Worm (Caenorhabditis elegans) whole organism, L1 larva: ENCODE data around the gene gst-19.

Experiments
- C04F5.9 ChIP-seq: sonication (generic microtip); optimal IDR thresholded peaks from 2 replicates; lab custom pipeline; 2016; ENCODE audit warnings: missing genetic modification characterization, missing compliant biosample characterization
- C34B4.2 ChIP-seq: sonication (generic microtip); optimal IDR thresholded peaks from 2 replicates; lab custom pipeline; 2017; ENCODE audit warnings: mild to moderate bottlenecking, missing genetic modification characterization, missing compliant biosample characterization
- F16B12.6 ChIP-seq: fragments of 150-350 bp; optimal IDR thresholded peaks from 2 replicates; lab custom pipeline; 2014; ENCODE audit warnings: missing biosample characterization, missing genetic modification characterization
- Y116A8C.19 ChIP-seq: sonication (generic microtip); optimal IDR thresholded peaks from 2 replicates; lab custom pipeline; 2016; ENCODE audit warnings: missing compliant biosample characterization, missing genetic modification characterization, borderline replicate concordance
- aha-1 ChIP-seq: fragments of 150-350 bp; optimal IDR thresholded peaks from 2 replicates; lab custom pipeline; 2014; ENCODE audit warnings: missing biosample characterization, missing genetic modification characterization
- aly-2 ChIP-seq: fragments of 150-350 bp; optimal IDR thresholded peaks from 2 replicates; lab custom pipeline; 2014; ENCODE audit warnings: missing biosample characterization, missing genetic modification characterization
- ama-1 ChIP-seq: fragments of 150-350 bp; optimal IDR thresholded peaks from 2 replicates; lab custom pipeline; 2014
- blmp-1 ChIP-seq: fragments of 150-350 bp; optimal IDR thresholded peaks from 2 replicates; lab custom pipeline; 2014; ENCODE audit warnings: missing biosample characterization, missing genetic modification characterization
- dpl-1 ChIP-seq, 3 experiments: fragments of 150-350 bp in 2 of 3; sonication (generic microtip) in 1 of 3; optimal IDR thresholded peaks; 2 replicates each; lab custom pipeline; 2014 to 2017; ENCODE audit warnings: missing biosample characterization in 3 of 3, missing genetic modification characterization in 3 of 3, missing genetic modification reagents in 3 of 3
- dsc-1 ChIP-seq: sonication (generic microtip); optimal IDR thresholded peaks from 2 replicates; lab custom pipeline; 2016; ENCODE audit warnings: mild to moderate bottlenecking, missing genetic modification characterization, missing compliant biosample characterization
- efl-1 ChIP-seq, 4 experiments: fragments of 150-350 bp; optimal IDR thresholded peaks in 3 of 4; peaks in 1 of 4; 1 replicate in 1 of 4; 2 replicates in 3 of 4; lab custom pipeline; 2014; ENCODE audit warnings: missing biosample characterization in 2 of 4, missing genetic modification characterization in 2 of 4, missing genetic modification reagents in 2 of 4
- egl-27 ChIP-seq, 2 experiments: fragments of 150-350 bp in 1 of 2; sonication (generic microtip); optimal IDR thresholded peaks; 3 replicates each; lab custom pipeline; 2017 to 2018; ENCODE audit warnings: missing biosample characterization in 2 of 2, missing genetic modification characterization in 2 of 2, missing genetic modification reagents in 2 of 2
- elt-2 ChIP-seq: sonication (generic microtip); optimal IDR thresholded peaks from 2 replicates; lab custom pipeline; 2016; ENCODE audit warnings: missing genetic modification characterization, mild to moderate bottlenecking, inconsistent platforms, missing compliant biosample characterization, missing genetic modification reagents
- elt-3 ChIP-seq, 6 experiments: fragments of 150-350 bp in 1 of 6; sonication (generic microtip); optimal IDR thresholded peaks; 2 replicates each; lab custom pipeline; 2017 to 2018; ENCODE audit warnings: missing biosample characterization in 6 of 6, missing genetic modification characterization in 6 of 6, inconsistent platforms in 1 of 6
- fkh-4 ChIP-seq: sonication (generic microtip); optimal IDR thresholded peaks from 2 replicates; lab custom pipeline; 2016; ENCODE audit warnings: missing compliant biosample characterization, missing genetic modification characterization, borderline replicate concordance
- fkh-8 ChIP-seq: sonication (generic microtip); optimal IDR thresholded peaks from 2 replicates; lab custom pipeline; 2016; ENCODE audit warnings: mild to moderate bottlenecking, missing genetic modification characterization, missing compliant biosample characterization
- hlh-17 ChIP-seq: fragments of 200-800 bp; sonication (Bioruptor generic); optimal IDR thresholded peaks from 2 replicates; lab custom pipeline; 2018; ENCODE audit warnings: missing genetic modification characterization, mild to moderate bottlenecking, missing compliant biosample characterization, moderate library complexity, borderline replicate concordance
- hpl-2 ChIP-seq: fragments of 150-350 bp; optimal IDR thresholded peaks from 2 replicates; lab custom pipeline; 2014; ENCODE audit warnings: missing biosample characterization, missing genetic modification reagents, missing genetic modification characterization
- irx-1 ChIP-seq: sonication (generic microtip); optimal IDR thresholded peaks from 2 replicates; lab custom pipeline; 2016; ENCODE audit warnings: missing genetic modification characterization, missing compliant biosample characterization
- isw-1 ChIP-seq: fragments of 200-800 bp; sonication (Bioruptor generic); IDR thresholded peaks from 2 replicates; pipeline ENCODE4 v1.3.6; 2022; ENCODE audit warnings: missing genetic modification characterization, missing compliant biosample characterization
- jun-1 ChIP-seq: fragments of 150-350 bp; optimal IDR thresholded peaks from 2 replicates; lab custom pipeline; 2014; ENCODE audit warnings: missing biosample characterization, missing genetic modification reagents, missing genetic modification characterization
- lin-13 ChIP-seq: fragments of 150-350 bp; optimal IDR thresholded peaks from 2 replicates; lab custom pipeline; 2014; ENCODE audit warnings: missing biosample characterization, missing genetic modification reagents, missing genetic modification characterization
- lin-35 ChIP-seq, 2 experiments: fragments of 150-350 bp; optimal IDR thresholded peaks; 2 replicates each; lab custom pipeline; 2014; ENCODE audit warnings: missing biosample characterization in 2 of 2, missing genetic modification characterization in 2 of 2, missing genetic modification reagents in 2 of 2
- lin-39 ChIP-seq: fragments of 150-350 bp; optimal IDR thresholded peaks from 2 replicates; lab custom pipeline; 2014; ENCODE audit warnings: missing biosample characterization, missing genetic modification reagents, missing genetic modification characterization
- lir-3 ChIP-seq: sonication (generic microtip); optimal IDR thresholded peaks from 2 replicates; lab custom pipeline; 2016; ENCODE audit warnings: mild to moderate bottlenecking, missing genetic modification characterization, moderate library complexity, missing compliant biosample characterization; ENCODE audit not compliant: poor library complexity
- lsy-2 ChIP-seq, 2 experiments: fragments of 150-350 bp; optimal IDR thresholded peaks; 2 replicates each; lab custom pipeline; 2014; ENCODE audit warnings: missing biosample characterization in 2 of 2, missing genetic modification characterization in 2 of 2
- mef-2 ChIP-seq: fragments of 150-350 bp; optimal IDR thresholded peaks from 2 replicates; lab custom pipeline; 2014; ENCODE audit warnings: missing biosample characterization, missing genetic modification characterization
- nhr-19 ChIP-seq: fragments of 200-800 bp; sonication (Bioruptor generic); conservative IDR thresholded peaks from 2 replicates; pipeline ENCODE4 v1.3.6; 2022; ENCODE audit warnings: missing genetic modification characterization, missing compliant biosample characterization
- nhr-47 ChIP-seq: sonication (generic microtip); optimal IDR thresholded peaks from 2 replicates; lab custom pipeline; 2016; ENCODE audit warnings: mild to moderate bottlenecking, missing genetic modification characterization, moderate library complexity, missing compliant biosample characterization
- nhr-77 ChIP-seq: fragments of 150-350 bp; optimal IDR thresholded peaks from 2 replicates; lab custom pipeline; 2014; ENCODE audit warnings: missing biosample characterization, missing genetic modification characterization
- nhr-84 ChIP-seq: sonication (generic microtip); optimal IDR thresholded peaks from 2 replicates; lab custom pipeline; 2017; ENCODE audit warnings: missing biosample characterization, missing genetic modification characterization
- nhr-85 ChIP-seq: sonication (generic microtip); peaks from one replicate; lab custom pipeline; 2016; ENCODE audit warnings: missing genetic modification characterization, inconsistent platforms, missing compliant biosample characterization
- nhr-90 ChIP-seq: sonication (generic microtip); optimal IDR thresholded peaks from 2 replicates; lab custom pipeline; 2016; ENCODE audit warnings: mild to moderate bottlenecking, missing genetic modification characterization, missing compliant biosample characterization; ENCODE audit not compliant: poor library complexity
- pax-3 ChIP-seq: fragments of 200-800 bp; sonication (Bioruptor generic); optimal IDR thresholded peaks from 2 replicates; lab custom pipeline; 2018; ENCODE audit warnings: mild to moderate bottlenecking, missing genetic modification characterization, moderate library complexity, missing compliant biosample characterization
- pqm-1 ChIP-seq: sonication (generic microtip); optimal IDR thresholded peaks from 3 replicates; lab custom pipeline; 2017; ENCODE audit warnings: missing biosample characterization, missing genetic modification characterization
- rnt-1 ChIP-seq: sonication (generic microtip); optimal IDR thresholded peaks from 2 replicates; lab custom pipeline; 2016; ENCODE audit warnings: mild to moderate bottlenecking, missing genetic modification characterization, moderate library complexity, missing compliant biosample characterization
- skn-1 ChIP-seq: fragments of 150-350 bp; optimal IDR thresholded peaks from 2 replicates; lab custom pipeline; 2014; ENCODE audit warnings: missing biosample characterization, missing genetic modification characterization
- sox-4 ChIP-seq: sonication (generic microtip); optimal IDR thresholded peaks from 2 replicates; lab custom pipeline; 2016; ENCODE audit warnings: missing genetic modification characterization, missing compliant biosample characterization
- sptf-1 ChIP-seq: fragments of 150-350 bp; optimal IDR thresholded peaks from 2 replicates; lab custom pipeline; 2014; ENCODE audit warnings: missing biosample characterization, missing genetic modification characterization
- sup-37 ChIP-seq: fragments of 200-800 bp; sonication (Bioruptor generic); optimal IDR thresholded peaks from 2 replicates; lab custom pipeline; 2018; ENCODE audit warnings: mild to moderate bottlenecking, missing genetic modification characterization, missing compliant biosample characterization
- swsn-7 ChIP-seq: sonication (generic microtip); optimal IDR thresholded peaks from 2 replicates; lab custom pipeline; 2016; ENCODE audit warnings: missing genetic modification characterization, missing compliant biosample characterization
- tbx-2 ChIP-seq: sonication (generic microtip); optimal IDR thresholded peaks from 2 replicates; lab custom pipeline; 2016; ENCODE audit warnings: missing genetic modification characterization, missing compliant biosample characterization
- unc-130 ChIP-seq: fragments of 150-350 bp; optimal IDR thresholded peaks from 2 replicates; lab custom pipeline; 2017; ENCODE audit warnings: missing biosample characterization, missing genetic modification characterization, inconsistent platforms
- unc-30 ChIP-seq: sonication (generic microtip); optimal IDR thresholded peaks from 2 replicates; lab custom pipeline; 2017; ENCODE audit warnings: missing biosample characterization, missing genetic modification characterization
- unc-98 ChIP-seq: fragments of 200-800 bp; sonication (Bioruptor generic); IDR thresholded peaks from 2 replicates; pipeline ENCODE4 v1.3.6; 2022; ENCODE audit warnings: missing genetic modification characterization, missing compliant biosample characterization
- vab-15 ChIP-seq: sonication (generic microtip); optimal IDR thresholded peaks from 2 replicates; lab custom pipeline; 2017; ENCODE audit warnings: missing genotype, mild to moderate bottlenecking, missing genetic modification characterization, missing compliant biosample characterization
- xbp-1 ChIP-seq: sonication (generic microtip); optimal IDR thresholded peaks from 2 replicates; lab custom pipeline; 2016; ENCODE audit warnings: missing genetic modification characterization, missing compliant biosample characterization
- zag-1 ChIP-seq: fragments of 150-350 bp; optimal IDR thresholded peaks from 2 replicates; lab custom pipeline; 2014; ENCODE audit warnings: missing biosample characterization, missing genetic modification characterization
- zip-4 ChIP-seq: fragments of 200-800 bp; sonication (Bioruptor generic); optimal IDR thresholded peaks from 2 replicates; lab custom pipeline; 2018; ENCODE audit warnings: mild to moderate bottlenecking, missing genetic modification characterization, moderate library complexity, missing compliant biosample characterization

Gene gst-19

ce11 chrII:13609655-13610054 is 17.3 kb downstream of the gst-19 start, which contains the start of gene gst-20 (continued):
- TF ChIP-seq fkh-4 (no peak), nhr-47 (tag; lab: Kevin White, UChicago) (peak; percentile 52), hlh-17 (no peak), rnt-1 (tag; lab: Kevin White, UChicago) (peak; percentile 10), aha-1 (tag; lab: Kevin White, UChicago) (no peak), unc-98 (no peak), hpl-2 (GFP tag; lab: Kevin White, UChicago) (no peak), ama-1 (lab: Kevin White, UChicago) (no peak), fkh-8 (tag; lab: Kevin White, UChicago) (no peak), sup-37 (no peak), sox-4 (no peak), F16B12.6 (no peak), lir-3 (tag; lab: Kevin White, UChicago) (no peak), jun-1 (tag; lab: Kevin White, UChicago) (no peak), nhr-19 (peak; percentile 19; the same call in 1 of the 2 replicates), elt-2 (peak; percentile 9), aly-2 (tag; lab: Kevin White, UChicago) (no peak), nhr-77 (tag; lab: Kevin White, UChicago) (peak; percentile 88), blmp-1 (tag; lab: Kevin White, UChicago) (peak; percentile 81), pqm-1 (tag; lab: Kevin White, UChicago) (no peak), skn-1 (tag; lab: Kevin White, UChicago) (peak; percentile 61), elt-3 (tag; optimal IDR thresholded peaks at IDR 0.05; lab: Kevin White, UChicago) (peak in 5 of 6 experiments; percentile 39 to 78 (median 60)), isw-1 (no peak), dsc-1 (tag; lab: Kevin White, UChicago) (no peak), nhr-85 (tag; lab: Kevin White, UChicago) (peak; percentile 89), lin-35 (GFP tag; optimal IDR thresholded peaks at IDR 0.05; lab: Kevin White, UChicago) (peak in 1 of 2 experiments; percentile 64), mef-2 (no peak), unc-130 (no peak), swsn-7 (tag; lab: Kevin White, UChicago) (peak; percentile 12), lin-39 (tag; lab: Kevin White, UChicago) (no peak), C34B4.2 (tag; lab: Kevin White, UChicago) (no peak), unc-30 (tag; lab: Kevin White, UChicago) (no peak)

- TF ChIP-seq sptf-1 (tag; lab: Kevin White, UChicago), result no peak
- TF ChIP-seq Y116A8C.19 (tag; lab: Kevin White, UChicago), result no peak
- no peak for TF ChIP-seq xbp-1 (tag; lab: Kevin White, UChicago)
- no peak for TF ChIP-seq efl-1 (optimal IDR thresholded peaks at IDR 0.05; lab: Kevin White, UChicago)
- peak in 1 of 2 experiments; percentile 80 for TF ChIP-seq efl-1 (GFP tag; optimal IDR thresholded peaks at IDR 0.05 in 1 of 2; lab: Kevin White, UChicago)
- TF ChIP-seq nhr-85 (tag; lab: Kevin White, UChicago), result peak; percentile 29
- TF ChIP-seq, all 84 proteins: peak for 2
Observed at ce11 chrII:13600904-13601303, 26.0 kb downstream of the gst-19 start, which contains the start of gene csp-1. Gene csp-1 (plus strand): TSS chrII:13601204.

ce11 chrII:13596505-13596977 is 30.4 kb downstream of the gst-19 start, which contains the start of the genes fbxc-23 and csc-1:
Gene fbxc-23 (minus strand): TSS chrII:13596555.
Gene csc-1 (plus strand): TSS chrII:13596955.
- peak; percentile 39 for TF ChIP-seq xbp-1 (tag; lab: Kevin White, UChicago)
- TF ChIP-seq swsn-7 (tag; lab: Kevin White, UChicago), result peak; percentile 48
- no peak for TF ChIP-seq nhr-90 (tag; lab: Kevin White, UChicago)
- no peak for TF ChIP-seq lin-39 (tag; lab: Kevin White, UChicago)
- no peak for TF ChIP-seq skn-1 (tag; lab: Kevin White, UChicago)
- TF ChIP-seq aha-1 (tag; lab: Kevin White, UChicago), result no peak
- no peak for TF ChIP-seq C04F5.9
- no peak for TF ChIP-seq vab-15
- TF ChIP-seq sptf-1 (tag; lab: Kevin White, UChicago), result no peak
- TF ChIP-seq egl-27 (tag; optimal IDR thresholded peaks at IDR 0.05; lab: Kevin White, UChicago), result no peak
- peak; percentile 52 for TF ChIP-seq unc-130
- TF ChIP-seq zag-1 (tag; lab: Kevin White, UChicago), result no peak
- no peak for TF ChIP-seq lin-13 (GFP tag; lab: Kevin White, UChicago)
- TF ChIP-seq lsy-2 (tag; optimal IDR thresholded peaks at IDR 0.05; lab: Kevin White, UChicago), result peak; percentile 97 to 99
- no peak for TF ChIP-seq hlh-17
- peak; percentile 45 for TF ChIP-seq tbx-2 (tag; lab: Kevin White, UChicago)
- TF ChIP-seq dpl-1 (GFP tag; optimal IDR thresholded peaks at IDR 0.05; lab: Kevin White, UChicago), result peak; percentile 91 to 96 (median 93)
- no peak for TF ChIP-seq nhr-84
- no peak for TF ChIP-seq pax-3 (tag; lab: Kevin White, UChicago)
- TF ChIP-seq sox-4, result no peak
- peak; percentile 48 for TF ChIP-seq nhr-19
- TF ChIP-seq lin-35 (GFP tag; optimal IDR thresholded peaks at IDR 0.05; lab: Kevin White, UChicago), result peak; percentile 89 to 95
- TF ChIP-seq irx-1 (tag; lab: Kevin White, UChicago), result peak; percentile 53
- no peak for TF ChIP-seq zip-4 (GFP tag; lab: Kevin White, UChicago)
